Worm (Caenorhabditis elegans) whole organism, early embryonic: ENCODE measurements around the gene ckk-1.

ENCODE experiments used
- B0310.2 ChIP-seq: sonication (generic microtip); optimal IDR thresholded peaks from 2 replicates; lab custom pipeline; 2016; ENCODE audit warnings: mild to moderate bottlenecking, missing genetic modification characterization, missing compliant biosample characterization
- F13C5.2 ChIP-seq: sonication (generic microtip); optimal IDR thresholded peaks from 2 replicates; lab custom pipeline; 2017; ENCODE audit warnings: mild to moderate bottlenecking, missing genetic modification characterization, inconsistent platforms, missing compliant biosample characterization
- aly-1 ChIP-seq: sonication (generic microtip); optimal IDR thresholded peaks from 2 replicates; lab custom pipeline; 2016; ENCODE audit warnings: missing genetic modification characterization, missing compliant biosample characterization
- ama-1 ChIP-seq: fragments of 150-350 bp; optimal IDR thresholded peaks from 2 replicates; lab custom pipeline; 2014
- ceh-13 ChIP-seq: fragments of 200-800 bp; sonication (Bioruptor generic); optimal IDR thresholded peaks from 2 replicates; lab custom pipeline; 2018; ENCODE audit warnings: mild to moderate bottlenecking, missing genetic modification characterization, missing compliant biosample characterization
- ceh-36 ChIP-seq: sonication (generic microtip); optimal IDR thresholded peaks from 2 replicates; lab custom pipeline; 2016; ENCODE audit warnings: missing genetic modification characterization, inconsistent platforms, missing compliant biosample characterization
- ets-7 ChIP-seq: sonication (generic microtip); optimal IDR thresholded peaks from 2 replicates; lab custom pipeline; 2016; ENCODE audit warnings: missing genotype, missing genetic modification characterization, missing compliant biosample characterization
- flt-1 ChIP-seq: fragments of 200-800 bp; sonication (Bioruptor generic); IDR thresholded peaks from 2 replicates; pipeline ENCODE4 v1.3.6; 2022; ENCODE audit warnings: missing genetic modification characterization, missing compliant biosample characterization
- hmbx-1 ChIP-seq: sonication (generic microtip); optimal IDR thresholded peaks from 2 replicates; lab custom pipeline; 2016; ENCODE audit warnings: mild to moderate bottlenecking, missing genetic modification characterization, missing compliant biosample characterization
- hmg-4 ChIP-seq: fragments of 200-800 bp; sonication (Bioruptor generic); optimal IDR thresholded peaks from 2 replicates; lab custom pipeline; 2018; ENCODE audit warnings: mild to moderate bottlenecking, missing genetic modification characterization, missing compliant biosample characterization
- hnd-1 ChIP-seq: sonication (generic microtip); optimal IDR thresholded peaks from 2 replicates; lab custom pipeline; 2016; ENCODE audit warnings: missing genetic modification characterization, missing compliant biosample characterization
- pes-1 ChIP-seq: fragments of 200-800 bp; sonication (Bioruptor generic); IDR thresholded peaks from 2 replicates; pipeline ENCODE4 v1.3.6; 2022; ENCODE audit warnings: missing genetic modification reagents, missing genetic modification characterization, missing compliant biosample characterization
- scrt-1 ChIP-seq: fragments of 200-800 bp; sonication (Bioruptor generic); IDR thresholded peaks from 2 replicates; pipeline ENCODE4 v1.3.6; 2022; ENCODE audit warnings: missing genetic modification characterization, missing compliant biosample characterization
- sea-1 ChIP-seq: fragments of 200-800 bp; sonication (Bioruptor generic); conservative IDR thresholded peaks from 2 replicates; pipeline ENCODE4 v1.3.6; 2022; ENCODE audit warnings: missing genetic modification characterization, missing compliant biosample characterization
- tbx-11 ChIP-seq: fragments of 200-800 bp; sonication (Bioruptor generic); IDR thresholded peaks from 2 replicates; pipeline ENCODE4 v1.3.6; 2022; ENCODE audit warnings: missing genetic modification characterization, missing compliant biosample characterization
- tbx-37 ChIP-seq: fragments of 200-800 bp; sonication (Bioruptor generic); conservative IDR thresholded peaks from 2 replicates; pipeline ENCODE4 v1.3.6; 2022; ENCODE audit warnings: missing genetic modification reagents, missing genetic modification characterization, missing compliant biosample characterization
- tra-4 ChIP-seq: sonication (generic microtip); optimal IDR thresholded peaks from 2 replicates; lab custom pipeline; 2017; ENCODE audit warnings: missing genetic modification characterization, missing compliant biosample characterization

Gene ckk-1

ce11 chrIII:5634509-5634908 lies 770 bp upstream of the ckk-1 start:
- TF ChIP-seq tbx-11 (no peak), hmg-4 (no peak), pes-1 (GFP tag; lab: Robert Waterston, UW) (no peak), hmbx-1 (tag; lab: Kevin White, UChicago) (no peak), sea-1 (no peak), tbx-37 (GFP tag; lab: Robert Waterston, UW) (no peak), flt-1 (GFP tag; lab: Robert Waterston, UW) (no peak), hnd-1 (tag; lab: Kevin White, UChicago) (no peak), scrt-1 (GFP tag; lab: Robert Waterston, UW) (no peak), ama-1 (lab: Kevin White, UChicago) (no peak), tra-4 (tag; lab: Kevin White, UChicago) (no peak), aly-1 (no peak), ceh-13 (GFP tag; lab: Kevin White, UChicago) (no peak), B0310.2 (no peak), ets-7 (tag; lab: Kevin White, UChicago) (no peak)

- TF ChIP-seq tbx-11 (0 out of 2 replicates have a peak, but pooled peaks have one; percentile 41), sea-1 (0 out of 2 replicates have a peak, but pooled peaks have one; percentile 65), hmg-4 (peak; percentile 5)
Observed at ce11 chrIII:5637297-5637876, 2.1 kb downstream of the ckk-1 start.

ce11 chrIII:5639893-5640292 lies 4.6 kb downstream of the ckk-1 start:
- TF ChIP-seq ceh-13 (GFP tag; lab: Kevin White, UChicago) (no peak), ama-1 (lab: Kevin White, UChicago) (no peak), hmg-4 (no peak), hnd-1 (tag; lab: Kevin White, UChicago) (no peak), scrt-1 (GFP tag; lab: Robert Waterston, UW) (no peak), ceh-36 (tag; lab: Kevin White, UChicago) (no peak), tbx-37 (GFP tag; lab: Robert Waterston, UW) (no peak), aly-1 (no peak), tbx-11 (no peak), tra-4 (tag; lab: Kevin White, UChicago) (no peak), sea-1 (no peak), flt-1 (GFP tag; lab: Robert Waterston, UW) (no peak), hmbx-1 (tag; lab: Kevin White, UChicago) (no peak), pes-1 (GFP tag; lab: Robert Waterston, UW) (no peak), B0310.2 (no peak), F13C5.2 (tag; lab: Kevin White, UChicago) (no peak), ets-7 (tag; lab: Kevin White, UChicago) (no peak)

- no peak for TF ChIP-seq ama-1 (lab: Kevin White, UChicago)
- no peak for TF ChIP-seq sea-1
- no peak for TF ChIP-seq pes-1 (GFP tag; lab: Robert Waterston, UW)
- no peak for TF ChIP-seq tbx-37 (GFP tag; lab: Robert Waterston, UW)
- TF ChIP-seq scrt-1 (GFP tag; lab: Robert Waterston, UW): no peak
Observed at ce11 chrIII:5642692-5643091, 7.4 kb downstream of the ckk-1 start.

- TF ChIP-seq pes-1 (GFP tag; lab: Robert Waterston, UW) (0 out of 2 replicates have a peak, but pooled peaks have one; percentile 29), tbx-37 (GFP tag; lab: Robert Waterston, UW) (no peak), hmg-4 (no peak)
Observed at ce11 chrIII:5653692-5654105, 18.4 kb downstream of the ckk-1 start.

ce11 chrIII:5656941-5657340 lies 21.7 kb downstream of the ckk-1 start, which contains the start of gene sdz-21:
TSS of gene sdz-21 (minus strand) at chrIII:5657041.
- TF ChIP-seq pes-1 (GFP tag; lab: Robert Waterston, UW) (no peak), tbx-37 (GFP tag; lab: Robert Waterston, UW) (no peak), sea-1 (no peak), hnd-1 (tag; lab: Kevin White, UChicago) (no peak), scrt-1 (GFP tag; lab: Robert Waterston, UW) (no peak), hmbx-1 (tag; lab: Kevin White, UChicago) (no peak), hmg-4 (no peak), aly-1 (no peak), B0310.2 (no peak)

- TF ChIP-seq tra-4 (tag; lab: Kevin White, UChicago): no peak
Observed at ce11 chrIII:5660976-5661375, 25.7 kb downstream of the ckk-1 start, which contains the start of gene F54E7.6. TSS of gene F54E7.6 (minus strand) at chrIII:5661085.

- no peak for TF ChIP-seq aly-1
- no peak for TF ChIP-seq tbx-11
- no peak for TF ChIP-seq B0310.2
- no peak for TF ChIP-seq ets-7 (tag; lab: Kevin White, UChicago)
- no peak for TF ChIP-seq tra-4 (tag; lab: Kevin White, UChicago)
Observed at ce11 chrIII:5663521-5663920, 28.2 kb downstream of the ckk-1 start.

- no peak for TF ChIP-seq hmbx-1 (tag; lab: Kevin White, UChicago)
- TF ChIP-seq tbx-37 (GFP tag; lab: Robert Waterston, UW): no peak
Observed at ce11 chrIII:5663933-5664332, 28.7 kb downstream of the ckk-1 start, which contains the start of gene par-3. TSS of gene par-3 (plus strand) at chrIII:5664233.
